Worm (Caenorhabditis elegans): ENCODE data around the gene F09E5.14.

Gene F09E5.14

ce11 chrII:5326024-5326627, 18.5 kb downstream of the F09E5.14 start (continued):
- no peak for TF ChIP-seq daf-16 (GFP tag; optimal IDR thresholded peaks at IDR 0.05)
- peak; percentile 58 for TF ChIP-seq daf-16 (tag; optimal IDR thresholded peaks at IDR 0.05)
- TF ChIP-seq saeg-2 (GFP tag; IDR thresholded peaks at IDR 0.05): no peak
- no peak for TF ChIP-seq egl-27 (tag; optimal IDR thresholded peaks at IDR 0.05)
- no peak for TF ChIP-seq nhr-111 (GFP tag; optimal IDR thresholded peaks at IDR 0.05)
- TF ChIP-seq unc-130 (GFP tag; optimal IDR thresholded peaks at IDR 0.05): no peak
- TF ChIP-seq T26A8.4 (GFP tag; IDR thresholded peaks at IDR 0.05): no peak
- TF ChIP-seq mdt-29 (GFP tag; IDR thresholded peaks at IDR 0.05): no peak
- TF ChIP-seq nhr-42 (GFP tag; IDR thresholded peaks at IDR 0.05): no peak
- TF ChIP-seq spr-1 (tag; optimal IDR thresholded peaks at IDR 0.05): no peak
- TF ChIP-seq fkh-10 (GFP tag; optimal IDR thresholded peaks at IDR 0.05): peak; percentile 83
- peak; percentile 54 for TF ChIP-seq nhr-48 (tag; optimal IDR thresholded peaks at IDR 0.05)
- no peak for TF ChIP-seq nhr-76 (tag; optimal IDR thresholded peaks at IDR 0.05)
- peak; percentile 74; the same call in 1 of the 2 replicates for TF ChIP-seq ceh-20 (GFP tag; IDR thresholded peaks at IDR 0.05)
- no peak for TF ChIP-seq ZK546.5 (tag; optimal IDR thresholded peaks at IDR 0.05)
- TF ChIP-seq ceh-28 (tag; optimal IDR thresholded peaks at IDR 0.05): no peak
- peak; percentile 18 for TF ChIP-seq lin-13 (GFP tag; optimal IDR thresholded peaks at IDR 0.05)

- peak in 1 of 2 experiments; percentile 93 for TF ChIP-seq unc-62 (GFP tag; optimal IDR thresholded peaks at IDR 0.05 in 1 of 2)
- no peak for TF ChIP-seq unc-62 (tag; optimal IDR thresholded peaks at IDR 0.05)
- TF ChIP-seq nhr-28 (tag; optimal IDR thresholded peaks at IDR 0.05): peak; percentile 8
- TF ChIP-seq fos-1 (tag; optimal IDR thresholded peaks at IDR 0.05): no peak
- no peak for TF ChIP-seq lsy-2 (tag; optimal IDR thresholded peaks at IDR 0.05)
- no peak for TF ChIP-seq daf-16 (GFP tag; optimal IDR thresholded peaks at IDR 0.05)
- peak; percentile 70 for TF ChIP-seq daf-16 (tag; optimal IDR thresholded peaks at IDR 0.05)
- TF ChIP-seq lin-38 (GFP tag; IDR thresholded peaks at IDR 0.05): no peak
- TF ChIP-seq ceh-62 (tag; optimal IDR thresholded peaks at IDR 0.05): no peak
- no peak for TF ChIP-seq aly-2 (tag; optimal IDR thresholded peaks at IDR 0.05)
Observed at ce11 chrII:5324653-5325052, 20.0 kb downstream of the F09E5.14 start.

ce11 chrII:5323773-5324172, 20.9 kb downstream of the F09E5.14 start:
- TF ChIP-seq php-3 (GFP tag; IDR thresholded peaks at IDR 0.05) (peak; percentile 73), lir-3 (tag; optimal IDR thresholded peaks at IDR 0.05) (no peak), lin-1 (GFP tag; IDR thresholded peaks at IDR 0.05) (0 out of 2 replicates have a peak, but pooled peaks have one; percentile 54), nhr-102 (tag; optimal IDR thresholded peaks at IDR 0.05) (peak; percentile 69), hlh-11 (tag; optimal IDR thresholded peaks at IDR 0.05) (peak; percentile 91), mes-2 (tag; optimal IDR thresholded peaks at IDR 0.05; ENCODE audit: poor library complexity, severe bottlenecking) (no peak), hmg-1.1 (GFP tag; IDR thresholded peaks at IDR 0.05) (no peak), mxl-3 (GFP tag; optimal IDR thresholded peaks at IDR 0.05) (no peak), ztf-7 (tag; optimal IDR thresholded peaks at IDR 0.05) (no peak), daf-16 (GFP tag; optimal IDR thresholded peaks at IDR 0.05) (peak in 1 of 2 experiments; percentile 32), daf-16 (tag; optimal IDR thresholded peaks at IDR 0.05) (peak; percentile 96), nhr-48 (tag; optimal IDR thresholded peaks at IDR 0.05) (peak; percentile 82), pha-4 (GFP tag; IDR thresholded peaks at IDR 0.05) (peak; percentile 29; the same call in 1 of the 2 replicates), pha-4 (tag; optimal IDR thresholded peaks at IDR 0.05) (no peak), hif-1 (tag; optimal IDR thresholded peaks at IDR 0.05) (peak in 1 of 2 experiments; percentile 36), dve-1 (tag; optimal IDR thresholded peaks at IDR 0.05; ENCODE audit: insufficient read depth) (peak; percentile 86), nhr-28 (tag; optimal IDR thresholded peaks at IDR 0.05) (peak; percentile 87), dmd-6 (GFP tag; IDR thresholded peaks at IDR 0.05) (peak; percentile 92), nhr-77 (tag; optimal IDR thresholded peaks at IDR 0.05) (peak; percentile 84), nhr-10 (tag; optimal IDR thresholded peaks at IDR 0.05) (peak; percentile 70), T26A8.4 (GFP tag; IDR thresholded peaks at IDR 0.05) (no peak), lsy-2 (tag; optimal IDR thresholded peaks at IDR 0.05) (peak in 1 of 2 experiments; percentile 34), pqm-1 (tag; optimal IDR thresholded peaks at IDR 0.05) (peak; percentile 100), mep-1 (tag; optimal IDR thresholded peaks at IDR 0.05) (peak; percentile 22), nhr-6 (tag; optimal IDR thresholded peaks at IDR 0.05) (peak; percentile 3), lin-38 (GFP tag; IDR thresholded peaks at IDR 0.05) (no peak), hlh-30 (tag; optimal IDR thresholded peaks at IDR 0.05; ENCODE audit: insufficient read depth) (peak; percentile 56)

All from whole organism, L4 larva.